Fruit fly (Drosophila melanogaster): ENCODE measurements around the gene CG31296.

DNA sequence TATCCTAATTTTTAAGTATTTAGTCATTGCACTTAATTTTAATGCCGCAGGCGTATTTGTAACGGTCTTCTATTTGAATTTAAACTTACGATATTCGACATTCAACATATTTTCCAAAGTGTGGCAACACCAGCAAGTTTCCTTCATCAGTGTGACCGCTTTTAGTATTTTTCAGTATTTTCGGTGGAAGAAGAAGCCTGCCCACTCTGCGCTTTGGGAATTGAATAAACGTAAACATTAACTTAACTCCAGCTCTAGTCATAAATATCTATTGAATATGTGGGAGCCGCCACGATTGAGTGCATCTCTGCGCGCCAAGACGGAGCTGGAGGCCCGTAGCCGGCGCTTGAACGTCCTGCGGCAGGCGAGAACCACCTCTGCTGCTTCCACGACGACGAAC, 45.4 kb downstream of the CG31296 start, which contains the start of gene obe:
- no peak for TF ChIP-seq CG8478 (optimal IDR thresholded peaks at IDR 0.05)
- TF ChIP-seq CTCF (optimal IDR thresholded peaks at IDR 0.05), result peak; percentile 50 to 52
